Worm (Caenorhabditis elegans) whole organism, L4 larva: ENCODE data around the gene mai-1.

Source experiments
- F44E2.7 ChIP-seq: fragments of 200-800 bp; sonication (Bioruptor generic); IDR thresholded peaks from 2 replicates; pipeline ENCODE4 v2.1.2; 2022; ENCODE audit warnings: missing genetic modification characterization, missing compliant biosample characterization
- egl-27 ChIP-seq: sonication (generic microtip); optimal IDR thresholded peaks from 3 replicates; lab custom pipeline; 2017; ENCODE audit warnings: missing biosample characterization, missing genetic modification reagents, missing genetic modification characterization
- fos-1 ChIP-seq: fragments of 150-350 bp; optimal IDR thresholded peaks from 2 replicates; lab custom pipeline; 2014; ENCODE audit warnings: missing biosample characterization, missing genetic modification characterization
- skn-1 ChIP-seq: fragments of 150-350 bp; optimal IDR thresholded peaks from 2 replicates; lab custom pipeline; 2014; ENCODE audit warnings: missing biosample characterization, missing genetic modification characterization
- tag-97 ChIP-seq: fragments of 200-800 bp; sonication (Bioruptor generic); IDR thresholded peaks from 2 replicates; pipeline ENCODE4 v1.3.6; 2022; ENCODE audit warnings: missing genetic modification characterization, missing compliant biosample characterization
- unc-62 ChIP-seq, 3 experiments: fragments of 150-350 bp in 1 of 3; sonication (generic microtip); optimal IDR thresholded peaks in 2 of 3; peaks in 1 of 3; 1 replicate in 1 of 3; 2 replicates in 2 of 3; lab custom pipeline; 2014 to 2017; ENCODE audit warnings: missing biosample characterization in 3 of 3, missing genetic modification characterization in 3 of 3, missing genetic modification reagents in 3 of 3, missing genotype in 1 of 3

Gene mai-1

ce11 chrX:3067052-3067451 lies 49.3 kb downstream of the mai-1 start:
- TF ChIP-seq skn-1 (tag; lab: Kevin White, UChicago) (no peak), egl-27 (tag; lab: Kevin White, UChicago) (no peak), unc-62 (GFP tag; optimal IDR thresholded peaks at IDR 0.05 in 1 of 2; lab: Kevin White, UChicago) (peak in 1 of 2 experiments; percentile 98), unc-62 (tag; optimal IDR thresholded peaks at IDR 0.05; lab: Kevin White, UChicago) (no peak), F44E2.7 (GFP tag; lab: Robert Waterston, UW) (no peak), tag-97 (GFP tag; lab: Robert Waterston, UW) (no peak), fos-1 (tag; lab: Kevin White, UChicago) (no peak)
- TF ChIP-seq, all 104 proteins: peak for 1
